Worm (Caenorhabditis elegans) whole organism, L4/young adult: Measurements from ENCODE around the gene fce-2.

Experiments used
- W03F9.2 ChIP-seq: fragments of 150-350 bp; optimal IDR thresholded peaks from 2 replicates; lab custom pipeline; 2014; ENCODE audit warnings: missing biosample characterization, missing genetic modification characterization
- dao-5 ChIP-seq: sonication (generic microtip); optimal IDR thresholded peaks from 2 replicates; lab custom pipeline; 2016; ENCODE audit warnings: missing genotype, missing genetic modification characterization, moderate library complexity, missing compliant biosample characterization
- him-1 ChIP-seq: sonication (generic microtip); optimal IDR thresholded peaks from 2 replicates; lab custom pipeline; 2016; ENCODE audit warnings: missing genotype, missing genetic modification reagents, missing genetic modification characterization, missing compliant biosample characterization

ce11 chrV:20387415-20387814 is 37.7 kb upstream of the fce-2 start, which contains the start of gene F53H2.1:
- no peak for TF ChIP-seq dao-5
- TF ChIP-seq W03F9.2: no peak
- TF ChIP-seq him-1 (tag; lab: Kevin White, UChicago): no peak
